Worm (Caenorhabditis elegans) whole organism, L4/young adult: ENCODE measurements around the gene R03H10.6.

Experiments
- W03F9.2 ChIP-seq: fragments of 150-350 bp; optimal IDR thresholded peaks from 2 replicates; lab custom pipeline; 2014; ENCODE audit warnings: missing biosample characterization, missing genetic modification characterization
- dao-5 ChIP-seq: sonication (generic microtip); optimal IDR thresholded peaks from 2 replicates; lab custom pipeline; 2016; ENCODE audit warnings: missing genotype, missing genetic modification characterization, moderate library complexity, missing compliant biosample characterization
- him-1 ChIP-seq: sonication (generic microtip); optimal IDR thresholded peaks from 2 replicates; lab custom pipeline; 2016; ENCODE audit warnings: missing genotype, missing genetic modification reagents, missing genetic modification characterization, missing compliant biosample characterization

ce11 chrII:4157817-4158216 is 15.5 kb downstream of the R03H10.6 start:
- no peak for TF ChIP-seq W03F9.2 (tag; lab: Kevin White, UChicago)
- TF ChIP-seq him-1 (tag; lab: Kevin White, UChicago) = no peak
- no peak for TF ChIP-seq dao-5
